Fruit fly (Drosophila melanogaster) whole organism, embryonic: ENCODE measurements around the gene mag.

Experiments used
- BtbVII ChIP-seq: fragments of 200-800 bp; sonication (Bioruptor generic); optimal IDR thresholded peaks from 3 replicates; lab custom pipeline; 2017; ENCODE audit warnings: missing biosample characterization, mild to moderate bottlenecking, missing genetic modification characterization
- CG12769 ChIP-seq: fragments of 200-800 bp; sonication (Bioruptor generic); optimal IDR thresholded peaks from 2 replicates; lab custom pipeline; 2019; ENCODE audit warnings: missing biosample characterization, mild to moderate bottlenecking, missing genetic modification characterization, moderate library complexity
- CG15514 ChIP-seq: fragments of 200-800 bp; sonication (Bioruptor generic); optimal IDR thresholded peaks from 3 replicates; lab custom pipeline; 2017; ENCODE audit warnings: missing biosample characterization, missing genetic modification characterization, mild to moderate bottlenecking, moderate library complexity, missing genetic modification reagents
- CG16815 ChIP-seq: fragments of 200-800 bp; sonication (Bioruptor generic); optimal IDR thresholded peaks from 3 replicates; lab custom pipeline; 2017; ENCODE audit warnings: missing biosample characterization, mild to moderate bottlenecking, missing genetic modification characterization
- CG2129 ChIP-seq: fragments of 200-800 bp; sonication (Bioruptor generic); IDR thresholded peaks from 2 replicates; pipeline ENCODE4 v1.3.6; 2022; ENCODE audit warnings: missing biosample characterization, missing genetic modification characterization; ENCODE audit not compliant: partially characterized antibody
- CG2889 ChIP-seq: fragments of 200-800 bp; sonication (Bioruptor generic); IDR thresholded peaks from 3 replicates; pipeline ENCODE4 v1.3.6; 2022; ENCODE audit warnings: missing biosample characterization, missing genetic modification characterization
- CG30020 ChIP-seq: fragments of 200-800 bp; optimal IDR thresholded peaks from 2 replicates; lab custom pipeline; 2019; ENCODE audit warnings: missing biosample characterization, mild to moderate bottlenecking, missing genetic modification characterization, moderate library complexity
- CG31365 ChIP-seq: fragments of 200-800 bp; sonication (Bioruptor generic); optimal IDR thresholded peaks from 2 replicates; lab custom pipeline; 2018; ENCODE audit warnings: missing biosample characterization, mild to moderate bottlenecking, missing genetic modification characterization
- CG3407 ChIP-seq: fragments of 200-800 bp; sonication (Bioruptor generic); optimal IDR thresholded peaks from 2 replicates; lab custom pipeline; 2018; ENCODE audit warnings: missing biosample characterization, mild to moderate bottlenecking, missing genetic modification characterization
- CG4282 ChIP-seq: fragments of 200-800 bp; sonication (Bioruptor generic); optimal IDR thresholded peaks from 2 replicates; lab custom pipeline; 2016; ENCODE audit warnings: missing biosample characterization, missing genetic modification characterization
- CG7357 ChIP-seq: fragments of 200-800 bp; sonication (Bioruptor generic); IDR thresholded peaks from 3 replicates; pipeline ENCODE4 v1.3.6; 2022; ENCODE audit warnings: missing biosample characterization, missing genetic modification characterization
- CG7928 ChIP-seq: fragments of 200-800 bp; sonication (Bioruptor generic); optimal IDR thresholded peaks from 2 replicates; lab custom pipeline; 2017; ENCODE audit warnings: missing biosample characterization, mild to moderate bottlenecking, missing genetic modification characterization
- CG8281 ChIP-seq: fragments of 200-800 bp; sonication (Bioruptor generic); optimal IDR thresholded peaks from 2 replicates; lab custom pipeline; 2018; ENCODE audit warnings: missing biosample characterization, mild to moderate bottlenecking, missing genetic modification characterization, moderate library complexity
- CG8478 ChIP-seq: fragments of >200 bp; optimal IDR thresholded peaks from 2 replicates; lab custom pipeline; 2018
- CG8924 ChIP-seq: fragments of 200-800 bp; optimal IDR thresholded peaks from 3 replicates; lab custom pipeline; 2019; ENCODE audit warnings: missing biosample characterization, mild to moderate bottlenecking, missing genetic modification characterization, moderate library complexity
- CG8944 ChIP-seq: fragments of 200-800 bp; sonication (Bioruptor generic); optimal IDR thresholded peaks from 3 replicates; lab custom pipeline; 2016; ENCODE audit warnings: missing biosample characterization, missing genetic modification characterization
- CHES-1-like ChIP-seq: fragments of 200-800 bp; sonication (Bioruptor generic); optimal IDR thresholded peaks from 2 replicates; lab custom pipeline; 2016; ENCODE audit warnings: missing biosample characterization, missing genetic modification characterization
- D19B ChIP-seq: fragments of 200-800 bp; sonication (Bioruptor generic); optimal IDR thresholded peaks from 2 replicates; lab custom pipeline; 2017; ENCODE audit warnings: missing biosample characterization, mild to moderate bottlenecking, missing genetic modification characterization
- Deaf1 ChIP-seq: fragments of 200-800 bp; optimal IDR thresholded peaks from 3 replicates; lab custom pipeline; 2019; ENCODE audit warnings: missing biosample characterization, mild to moderate bottlenecking, missing genetic modification characterization, moderate library complexity
- MESR4 ChIP-seq: fragments of 200-800 bp; sonication (Bioruptor generic); optimal IDR thresholded peaks from 2 replicates; lab custom pipeline; 2018; ENCODE audit warnings: missing biosample characterization, mild to moderate bottlenecking, missing genetic modification characterization, moderate library complexity
- Mes4 ChIP-seq: fragments of 200-800 bp; sonication (Bioruptor generic); optimal IDR thresholded peaks from 2 replicates; lab custom pipeline; 2016; ENCODE audit warnings: missing biosample characterization, missing genetic modification characterization
- Opbp ChIP-seq: fragments of 200-800 bp; sonication (Bioruptor generic); IDR thresholded peaks from 3 replicates; pipeline ENCODE4 v1.3.6; 2022; ENCODE audit warnings: missing biosample characterization, missing genetic modification characterization; ENCODE audit not compliant: partially characterized antibody
- Optix ChIP-seq: fragments of 200-800 bp; sonication (Bioruptor generic); IDR thresholded peaks from 3 replicates; pipeline ENCODE4 v1.3.6; 2022; ENCODE audit warnings: missing biosample characterization, missing genetic modification characterization
- Scr ChIP-seq: fragments of 200-800 bp; sonication (Bioruptor generic); IDR thresholded peaks from 2 replicates; pipeline ENCODE4 v1.3.6; 2022; ENCODE audit warnings: missing biosample characterization, missing genetic modification characterization; ENCODE audit not compliant: partially characterized antibody
- Six4 ChIP-seq: fragments of 200-800 bp; sonication (Bioruptor generic); optimal IDR thresholded peaks from 2 replicates; lab custom pipeline; 2016; ENCODE audit warnings: missing biosample characterization, missing genetic modification characterization
- Xbp1 ChIP-seq: fragments of 200-800 bp; sonication (Bioruptor generic); optimal IDR thresholded peaks from 3 replicates; lab custom pipeline; 2016; ENCODE audit warnings: missing biosample characterization, mild to moderate bottlenecking, missing genetic modification characterization
- ab ChIP-seq: fragments of 200-800 bp; sonication (Bioruptor generic); optimal IDR thresholded peaks from 2 replicates; lab custom pipeline; 2016; ENCODE audit warnings: missing biosample characterization, missing genetic modification characterization
- amos ChIP-seq: fragments of 200-800 bp; sonication (Bioruptor generic); IDR thresholded peaks from 2 replicates; pipeline ENCODE4 v1.3.6; 2022; ENCODE audit warnings: missing biosample characterization, missing genetic modification characterization; ENCODE audit not compliant: partially characterized antibody
- bowl ChIP-seq: fragments of 200-800 bp; sonication (Bioruptor generic); IDR thresholded peaks from 2 replicates; pipeline ENCODE4 v1.3.6; 2022; ENCODE audit warnings: missing biosample characterization, missing genetic modification characterization
- corto ChIP-seq: fragments of 200-800 bp; sonication (Bioruptor generic); optimal IDR thresholded peaks from 2 replicates; lab custom pipeline; 2016; ENCODE audit warnings: missing biosample characterization, mild to moderate bottlenecking, missing genetic modification characterization, moderate library complexity
- fu2 ChIP-seq: fragments of 200-800 bp; sonication (Bioruptor generic); optimal IDR thresholded peaks from 2 replicates; lab custom pipeline; 2016; ENCODE audit warnings: missing biosample characterization, missing genetic modification characterization
- gfzf ChIP-seq: fragments of 200-800 bp; sonication (Bioruptor generic); optimal IDR thresholded peaks from 2 replicates; lab custom pipeline; 2016; ENCODE audit warnings: missing biosample characterization, mild to moderate bottlenecking, missing genetic modification characterization, moderate library complexity
- grau ChIP-seq: fragments of 200-800 bp; optimal IDR thresholded peaks from 3 replicates; lab custom pipeline; 2019; ENCODE audit warnings: missing biosample characterization, mild to moderate bottlenecking, missing genetic modification characterization, moderate library complexity
- ham ChIP-seq: fragments of 200-800 bp; sonication (Bioruptor generic); IDR thresholded peaks from 2 replicates; pipeline ENCODE4 v1.3.6; 2022; ENCODE audit warnings: missing biosample characterization, missing genetic modification characterization
- oc ChIP-seq: fragments of 200-800 bp; sonication (Bioruptor generic); optimal IDR thresholded peaks from 2 replicates; lab custom pipeline; 2018; ENCODE audit warnings: missing biosample characterization, mild to moderate bottlenecking, missing genetic modification characterization, moderate library complexity
- otp ChIP-seq: fragments of 200-800 bp; sonication (Bioruptor generic); IDR thresholded peaks from 3 replicates; pipeline ENCODE4, ENCODE4 v1.3.6; 2022; ENCODE audit warnings: missing biosample characterization, missing genetic modification characterization
- phol ChIP-seq: fragments of 200-800 bp; sonication (Bioruptor generic); optimal IDR thresholded peaks from 3 replicates; lab custom pipeline; 2018; ENCODE audit warnings: missing biosample characterization, mild to moderate bottlenecking, missing genetic modification characterization, moderate library complexity
- pnt ChIP-seq: fragments of 200-800 bp; sonication (Bioruptor generic); optimal IDR thresholded peaks from 3 replicates; lab custom pipeline; 2016; ENCODE audit warnings: missing biosample characterization, missing genetic modification characterization
- shn ChIP-seq: fragments of 200-800 bp; sonication (Bioruptor generic); optimal IDR thresholded peaks from 3 replicates; lab custom pipeline; 2016; ENCODE audit warnings: missing biosample characterization, missing genetic modification characterization
- sima ChIP-seq: fragments of 200-800 bp; sonication (Bioruptor generic); optimal IDR thresholded peaks from 2 replicates; lab custom pipeline; 2016; ENCODE audit warnings: missing biosample characterization, missing genetic modification characterization
- slou ChIP-seq: fragments of 200-800 bp; sonication (Bioruptor generic); optimal IDR thresholded peaks from 3 replicates; lab custom pipeline; 2016; ENCODE audit warnings: missing biosample characterization, missing genetic modification characterization
- so ChIP-seq: fragments of 200-800 bp; sonication (Bioruptor generic); IDR thresholded peaks from 3 replicates; pipeline ENCODE4 v1.3.6; 2022; ENCODE audit warnings: missing biosample characterization, missing genetic modification characterization
- tap ChIP-seq: fragments of 200-800 bp; optimal IDR thresholded peaks from 3 replicates; lab custom pipeline; 2019; ENCODE audit warnings: missing biosample characterization, mild to moderate bottlenecking, missing genetic modification characterization, moderate library complexity
- tio ChIP-seq: fragments of 200-800 bp; sonication (Bioruptor generic); optimal IDR thresholded peaks from 2 replicates; lab custom pipeline; 2017; ENCODE audit warnings: missing biosample characterization, missing genetic modification characterization, inconsistent platforms
- tna ChIP-seq: fragments of 200-800 bp; sonication (Bioruptor generic); IDR thresholded peaks from 2 replicates; pipeline ENCODE4 v1.3.6; 2022; ENCODE audit warnings: missing biosample characterization, missing genetic modification characterization; ENCODE audit not compliant: partially characterized antibody
- unpg ChIP-seq: fragments of 200-800 bp; sonication (Bioruptor generic); optimal IDR thresholded peaks from 3 replicates; lab custom pipeline; 2018; ENCODE audit warnings: missing biosample characterization, mild to moderate bottlenecking, missing genetic modification characterization, moderate library complexity
- vnd ChIP-seq: fragments of 200-800 bp; sonication (Bioruptor generic); IDR thresholded peaks from 3 replicates; pipeline ENCODE4 v1.3.6; 2022; ENCODE audit warnings: missing biosample characterization, missing genetic modification characterization; ENCODE audit not compliant: partially characterized antibody
- yki ChIP-seq: fragments of >200 bp; optimal IDR thresholded peaks from 3 replicates; lab custom pipeline; 2018
- zf30C ChIP-seq: fragments of 200-800 bp; sonication (Bioruptor generic); optimal IDR thresholded peaks from 3 replicates; lab custom pipeline; 2018; ENCODE audit warnings: missing biosample characterization, mild to moderate bottlenecking, missing genetic modification characterization

Gene mag

DNA sequence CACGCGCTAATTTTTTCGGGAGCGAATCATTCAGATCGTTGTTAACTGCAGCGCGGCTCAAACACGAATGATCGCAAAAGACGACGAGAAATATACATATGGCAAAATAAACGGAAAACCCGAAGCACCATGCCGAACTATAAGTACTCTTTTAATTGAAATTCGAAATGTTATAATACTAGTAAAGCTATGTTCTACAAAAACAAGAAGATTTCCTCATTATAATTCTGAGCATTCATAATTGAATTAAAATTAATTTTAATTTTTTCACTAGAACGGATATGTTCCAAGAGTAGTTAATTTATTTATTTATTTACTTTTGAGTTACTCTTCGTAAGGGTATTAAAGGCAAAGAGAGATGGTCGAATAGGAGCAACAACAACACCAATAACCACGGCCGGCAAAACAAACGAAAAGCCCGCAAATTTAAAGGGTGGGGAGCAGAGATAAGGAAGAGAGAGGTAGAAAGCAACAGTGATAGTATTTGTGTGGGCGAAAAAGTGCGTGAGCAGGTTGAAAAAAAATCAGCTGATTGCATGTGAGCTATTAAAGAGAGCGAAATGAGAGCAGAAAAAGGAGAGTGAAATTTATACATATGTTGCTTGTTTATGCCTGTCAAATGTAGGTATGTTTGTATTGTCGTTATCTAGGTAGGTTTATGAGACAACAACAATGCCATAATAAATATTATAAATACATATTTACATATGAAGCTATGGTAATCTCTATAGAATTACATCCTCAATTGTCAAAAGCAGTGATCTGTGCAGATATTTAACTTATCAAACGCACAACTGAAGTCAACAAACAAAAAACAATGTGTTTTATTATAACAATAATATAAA lies 33.2 kb downstream of the mag start (continued):
- TF ChIP-seq CG2889 (GFP tag; lab: Robert Waterston, UW), result no peak
- peak; percentile 56 for TF ChIP-seq CG15514 (GFP tag; lab: Kevin White, UChicago)
- no peak for TF ChIP-seq CG8281 (tag; lab: Kevin White, UChicago)
- peak; percentile 83 for TF ChIP-seq grau
- TF ChIP-seq CG7928 (GFP tag; lab: Kevin White, UChicago), result peak; percentile 13
- peak; percentile 73; the same call in 2 of the 3 replicates for TF ChIP-seq so (GFP tag; lab: Robert Waterston, UW)
- no peak for TF ChIP-seq Optix
- TF ChIP-seq sima, result no peak
- no peak for TF ChIP-seq MESR4 (GFP tag; lab: Kevin White, UChicago)
- no peak for TF ChIP-seq ab (GFP tag; lab: Kevin White, UChicago)
- TF ChIP-seq CG16815 (GFP tag; lab: Kevin White, UChicago), result peak; percentile 32
- TF ChIP-seq CG8924 (tag; lab: Kevin White, UChicago), result peak; percentile 84
- TF ChIP-seq Xbp1 (GFP tag; lab: Kevin White, UChicago), result peak; percentile 67
- TF ChIP-seq Six4 (GFP tag; lab: Kevin White, UChicago), result peak; percentile 44
- TF ChIP-seq tap (tag; lab: Kevin White, UChicago), result peak; percentile 72
- peak; percentile 68 for TF ChIP-seq phol (tag; lab: Kevin White, UChicago)
- no peak for TF ChIP-seq ham
- peak; percentile 74 for TF ChIP-seq Deaf1 (tag; lab: Kevin White, UChicago)
- no peak for TF ChIP-seq amos (GFP tag; lab: Robert Waterston, UW)
- TF ChIP-seq Scr, result no peak
- TF ChIP-seq bowl (GFP tag; lab: Robert Waterston, UW), result no peak
- no peak for TF ChIP-seq oc (tag; lab: Kevin White, UChicago)
- no peak for TF ChIP-seq CG4282 (GFP tag; lab: Kevin White, UChicago)
- TF ChIP-seq otp (GFP tag; lab: Robert Waterston, UW), result peak; percentile 66; the same call in 1 of the 3 replicates
- TF ChIP-seq Opbp, result no peak
- peak; percentile 48 for TF ChIP-seq BtbVII (GFP tag; lab: Kevin White, UChicago)
- no peak for TF ChIP-seq vnd
- TF ChIP-seq pnt (GFP tag; lab: Kevin White, UChicago), result no peak
- TF ChIP-seq corto (GFP tag; lab: Kevin White, UChicago), result peak; percentile 59
- no peak for TF ChIP-seq CG8478
- peak; percentile 35 for TF ChIP-seq CG3407 (GFP tag; lab: Kevin White, UChicago)
- TF ChIP-seq gfzf (GFP tag; lab: Kevin White, UChicago), result no peak
- no peak for TF ChIP-seq CG2129
- TF ChIP-seq fu2 (GFP tag; lab: Kevin White, UChicago), result peak; percentile 36
- peak; percentile 53 for TF ChIP-seq tio
- no peak for TF ChIP-seq tna (GFP tag; lab: Robert Waterston, UW)
- peak; percentile 40 for TF ChIP-seq CHES-1-like (GFP tag; lab: Kevin White, UChicago)
- peak; percentile 23 for TF ChIP-seq D19B (GFP tag; lab: Kevin White, UChicago)
- TF ChIP-seq yki (lab: Kevin White, UChicago), result no peak
- TF ChIP-seq CG31365 (tag; lab: Kevin White, UChicago), result peak; percentile 0
- peak; percentile 13 for TF ChIP-seq CG8944 (GFP tag; lab: Kevin White, UChicago)
- TF ChIP-seq CG7357 (GFP tag; lab: Robert Waterston, UW), result peak; percentile 41; the same call in 1 of the 3 replicates
- no peak for TF ChIP-seq CG30020
- TF ChIP-seq zf30C (GFP tag; lab: Kevin White, UChicago), result no peak
- TF ChIP-seq unpg (GFP tag; lab: Kevin White, UChicago), result peak; percentile 83
- peak; percentile 36 for TF ChIP-seq shn
- no peak for TF ChIP-seq slou (GFP tag; lab: Kevin White, UChicago)
- TF ChIP-seq Mes4 (GFP tag; lab: Kevin White, UChicago), result no peak
- TF ChIP-seq CG12769, result peak; percentile 29
